Fruit fly (Drosophila melanogaster): ENCODE measurements around the gene Appl.
A peak's percentile ranks its signal among the peaks of the same experiment; 100 is the strongest.

The Appl gene

dm6 chrX:616761-617476, 86.6 kb downstream of the Appl start:
- TF ChIP-seq CG6163 (GFP tag; IDR thresholded peaks at IDR 0.05) (0 out of 3 replicates have a peak, but pooled peaks have one; percentile 23), Blimp-1 (GFP tag; optimal IDR thresholded peaks at IDR 0.05) (no peak), vri (GFP tag; optimal IDR thresholded peaks at IDR 0.05) (peak; percentile 11), esn (GFP tag; optimal IDR thresholded peaks at IDR 0.05) (peak; percentile 42), dsx (GFP tag; optimal IDR thresholded peaks at IDR 0.05; ENCODE audit: poor library complexity, severe bottlenecking) (peak; percentile 87), CG6792 (GFP tag; optimal IDR thresholded peaks at IDR 0.05) (peak; percentile 2), CG3032 (tag; optimal IDR thresholded peaks at IDR 0.05) (no peak), pdm3 (GFP tag; optimal IDR thresholded peaks at IDR 0.05) (peak; percentile 3), lz (GFP tag; optimal IDR thresholded peaks at IDR 0.05) (peak; percentile 5), CG34406 (GFP tag; optimal IDR thresholded peaks at IDR 0.05) (no peak), fkh (GFP tag; optimal IDR thresholded peaks at IDR 0.05) (peak; percentile 6), topi (GFP tag; optimal IDR thresholded peaks at IDR 0.05) (peak; percentile 33), Ets96B (tag; optimal IDR thresholded peaks at IDR 0.05) (no peak), Eip78C (GFP tag) (peak; percentile 70), svp (GFP tag) (peak; percentile 58), CG3919 (GFP tag; optimal IDR thresholded peaks at IDR 0.05) (peak; percentile 0)

- TF ChIP-seq CG32006 (GFP tag; optimal IDR thresholded peaks at IDR 0.05) (no peak), Eip78C (GFP tag) (peak; percentile 7), CG6808 (GFP tag; optimal IDR thresholded peaks at IDR 0.05) (no peak), Hr39 (GFP tag; optimal IDR thresholded peaks at IDR 0.05) (peak; percentile 2), Sox14 (GFP tag; optimal IDR thresholded peaks at IDR 0.05) (peak; percentile 13), CG3919 (GFP tag; optimal IDR thresholded peaks at IDR 0.05) (no peak), dsx (GFP tag; optimal IDR thresholded peaks at IDR 0.05; ENCODE audit: poor library complexity, severe bottlenecking) (peak; percentile 64), fkh (GFP tag; optimal IDR thresholded peaks at IDR 0.05) (peak; percentile 54), CG1621 (tag; optimal IDR thresholded peaks at IDR 0.05) (peak; percentile 85)
Observed at dm6 chrX:617477-617795, 87.1 kb downstream of the Appl start.

dm6 chrX:618583-618982, 88.3 kb downstream of the Appl start:
- peak; percentile 5 for TF ChIP-seq Hr39 (GFP tag; optimal IDR thresholded peaks at IDR 0.05)
- TF ChIP-seq CG31627 (GFP tag; optimal IDR thresholded peaks at IDR 0.05), result peak; percentile 2
- no peak for TF ChIP-seq salr (GFP tag; optimal IDR thresholded peaks at IDR 0.05)
- peak; percentile 10 for TF ChIP-seq Hr4 (GFP tag; optimal IDR thresholded peaks at IDR 0.05)
- TF ChIP-seq CG32006 (GFP tag; optimal IDR thresholded peaks at IDR 0.05), result peak; percentile 59
- TF ChIP-seq svp (GFP tag), result peak; percentile 74
- TF ChIP-seq lz (GFP tag; optimal IDR thresholded peaks at IDR 0.05), result peak; percentile 21
- TF ChIP-seq Ets96B (tag; optimal IDR thresholded peaks at IDR 0.05), result no peak
- TF ChIP-seq Eip75B (GFP tag; optimal IDR thresholded peaks at IDR 0.05), result no peak
- peak; percentile 39; the same call in 1 of the 2 replicates for TF ChIP-seq CG15336 (GFP tag; IDR thresholded peaks at IDR 0.05)
- peak; percentile 2 for TF ChIP-seq Eip78C (GFP tag)
- no peak for TF ChIP-seq CG10669 (GFP tag; optimal IDR thresholded peaks at IDR 0.05)

- TF ChIP-seq CG8319 (GFP tag; optimal IDR thresholded peaks at IDR 0.05) (no peak), pdm3 (GFP tag; optimal IDR thresholded peaks at IDR 0.05) (no peak), Ets96B (tag; optimal IDR thresholded peaks at IDR 0.05) (no peak), CG8119 (GFP tag; IDR thresholded peaks at IDR 0.05) (peak; percentile 41; the same call in 1 of the 3 replicates), Sox14 (GFP tag; optimal IDR thresholded peaks at IDR 0.05) (no peak), CG10631 (GFP tag; optimal IDR thresholded peaks at IDR 0.05) (no peak), fd59A (GFP tag; optimal IDR thresholded peaks at IDR 0.05) (no peak), CG15336 (GFP tag; IDR thresholded peaks at IDR 0.05) (peak; percentile 22; the same call in 1 of the 2 replicates), dac (GFP tag; optimal IDR thresholded peaks at IDR 0.05) (no peak), svp (GFP tag) (peak; percentile 61), OdsH (GFP tag; optimal IDR thresholded peaks at IDR 0.05) (no peak), CG7368 (GFP tag; optimal IDR thresholded peaks at IDR 0.05) (no peak), CG6808 (GFP tag; optimal IDR thresholded peaks at IDR 0.05) (no peak), Blimp-1 (GFP tag; optimal IDR thresholded peaks at IDR 0.05) (no peak), CG8632 (GFP tag; optimal IDR thresholded peaks at IDR 0.05) (no peak), CG10669 (GFP tag; optimal IDR thresholded peaks at IDR 0.05) (no peak), CG34406 (GFP tag; optimal IDR thresholded peaks at IDR 0.05) (no peak), CG6276 (GFP tag; optimal IDR thresholded peaks at IDR 0.05) (no peak), achi (GFP tag; optimal IDR thresholded peaks at IDR 0.05) (no peak), CG31627 (GFP tag; optimal IDR thresholded peaks at IDR 0.05) (no peak), Lpt (GFP tag; optimal IDR thresholded peaks at IDR 0.05) (no peak), CG3032 (tag; optimal IDR thresholded peaks at IDR 0.05) (no peak), CG4318 (GFP tag; optimal IDR thresholded peaks at IDR 0.05) (no peak), ss (GFP tag; optimal IDR thresholded peaks at IDR 0.05) (no peak), Ets21C (GFP tag; optimal IDR thresholded peaks at IDR 0.05) (no peak)
Observed at dm6 chrX:619220-620101, 89.2 kb downstream of the Appl start.

Data from whole organism, prepupa.